Worm (Caenorhabditis elegans) whole organism, mixed stage, embryonic: Measurements from ENCODE around the gene R13D7.2.

Source experiments
- ham-2 ChIP-seq: fragments of 200-800 bp; sonication (Bioruptor generic); optimal IDR thresholded peaks from 2 replicates; lab custom pipeline; 2018; ENCODE audit warnings: mild to moderate bottlenecking, missing genetic modification characterization, missing compliant biosample characterization
- hlh-1 ChIP-seq: fragments of 150-350 bp; optimal IDR thresholded peaks from 2 replicates; lab custom pipeline; 2014; ENCODE audit warnings: missing biosample characterization, missing genetic modification reagents, missing genetic modification characterization
- nhr-28 ChIP-seq: fragments of 150-350 bp; optimal IDR thresholded peaks from 2 replicates; lab custom pipeline; 2014; ENCODE audit warnings: missing biosample characterization, missing genetic modification characterization
- pha-4 ChIP-seq: fragments of 150-350 bp; optimal IDR thresholded peaks from 2 replicates; lab custom pipeline; 2018; ENCODE audit warnings: missing biosample characterization, missing genetic modification reagents, missing genetic modification characterization
- unc-62 ChIP-seq: fragments of 150-350 bp; optimal IDR thresholded peaks from 2 replicates; lab custom pipeline; 2014; ENCODE audit warnings: missing biosample characterization, missing genetic modification reagents, missing genetic modification characterization

ce11 chrV:7436509-7436908, 26.8 kb downstream of the R13D7.2 start:
- TF ChIP-seq nhr-28 (no peak), unc-62 (no peak), pha-4 (no peak), ham-2 (no peak), hlh-1 (tag; lab: Kevin White, UChicago) (no peak)
